Fruit fly (Drosophila melanogaster): ENCODE data around the gene Rpt5.
A peak's percentile ranks its signal among the peaks of the same experiment; 100 is the strongest.

Gene Rpt5

dm6 chr3R:23783961-23784360 is 31.3 kb downstream of the Rpt5 start (continued):
- TF ChIP-seq CG8319 (GFP tag; optimal IDR thresholded peaks at IDR 0.05) (peak; percentile 79), CG6854 (GFP tag; optimal IDR thresholded peaks at IDR 0.05) (no peak), cyc (GFP tag; optimal IDR thresholded peaks at IDR 0.05) (peak; percentile 70), Gug (GFP tag; IDR thresholded peaks at IDR 0.05) (peak; percentile 69), CG3032 (tag; optimal IDR thresholded peaks at IDR 0.05) (peak; percentile 89), CG15336 (GFP tag; IDR thresholded peaks at IDR 0.05) (peak; percentile 89), svp (GFP tag) (peak; percentile 88), CG8119 (GFP tag; IDR thresholded peaks at IDR 0.05) (peak; percentile 90), CG3919 (GFP tag; optimal IDR thresholded peaks at IDR 0.05) (peak; percentile 88), CG6792 (GFP tag; optimal IDR thresholded peaks at IDR 0.05) (peak; percentile 77), Ets96B (tag; optimal IDR thresholded peaks at IDR 0.05) (peak; percentile 90), Sox14 (GFP tag; optimal IDR thresholded peaks at IDR 0.05) (peak; percentile 89), lz (GFP tag; optimal IDR thresholded peaks at IDR 0.05) (peak; percentile 77), CG31627 (GFP tag; optimal IDR thresholded peaks at IDR 0.05) (peak; percentile 77), fkh (GFP tag; optimal IDR thresholded peaks at IDR 0.05) (no peak), CG6276 (GFP tag; optimal IDR thresholded peaks at IDR 0.05) (peak; percentile 84), CG16779 (tag; optimal IDR thresholded peaks at IDR 0.05) (peak; percentile 71), Hr39 (GFP tag; optimal IDR thresholded peaks at IDR 0.05) (peak; percentile 78), CG7368 (GFP tag; optimal IDR thresholded peaks at IDR 0.05) (peak; percentile 78), Hr38 (GFP tag; optimal IDR thresholded peaks at IDR 0.05) (no peak)

dm6 chr3R:23784925-23785680 is 32.4 kb downstream of the Rpt5 start:
- TF ChIP-seq CG3919 (GFP tag; optimal IDR thresholded peaks at IDR 0.05), result peak; percentile 16
- TF ChIP-seq CG4318 (GFP tag; optimal IDR thresholded peaks at IDR 0.05), result no peak
- no peak for TF ChIP-seq dac (GFP tag; optimal IDR thresholded peaks at IDR 0.05)
- no peak for TF ChIP-seq Lpt (GFP tag; optimal IDR thresholded peaks at IDR 0.05)
- no peak for TF ChIP-seq achi (GFP tag; optimal IDR thresholded peaks at IDR 0.05)
- TF ChIP-seq ss (GFP tag; optimal IDR thresholded peaks at IDR 0.05), result peak; percentile 36 to 56
- TF ChIP-seq spab (GFP tag; optimal IDR thresholded peaks at IDR 0.05), result peak; percentile 26
- peak; percentile 55 for TF ChIP-seq CG6808 (GFP tag; optimal IDR thresholded peaks at IDR 0.05)
- TF ChIP-seq CG32006 (GFP tag; optimal IDR thresholded peaks at IDR 0.05), result no peak
- no peak for TF ChIP-seq Eip78C (GFP tag)
- TF ChIP-seq lz (GFP tag; optimal IDR thresholded peaks at IDR 0.05), result no peak
- TF ChIP-seq acj6 (GFP tag; optimal IDR thresholded peaks at IDR 0.05), result no peak
- no peak for TF ChIP-seq fd85E (GFP tag; optimal IDR thresholded peaks at IDR 0.05)
- no peak for TF ChIP-seq CG10669 (GFP tag; optimal IDR thresholded peaks at IDR 0.05)
- no peak for TF ChIP-seq Eip93F (GFP tag; optimal IDR thresholded peaks at IDR 0.05)
- TF ChIP-seq CG34406 (GFP tag; optimal IDR thresholded peaks at IDR 0.05), result no peak
- no peak for TF ChIP-seq vri (GFP tag; optimal IDR thresholded peaks at IDR 0.05)
- TF ChIP-seq CG9139 (GFP tag; optimal IDR thresholded peaks at IDR 0.05), result peak; percentile 20
- TF ChIP-seq Blimp-1 (GFP tag; optimal IDR thresholded peaks at IDR 0.05), result peak; percentile 91
- no peak for TF ChIP-seq OdsH (GFP tag; optimal IDR thresholded peaks at IDR 0.05)
- no peak for TF ChIP-seq CG6854 (GFP tag; optimal IDR thresholded peaks at IDR 0.05)
- no peak for TF ChIP-seq Sox102F (GFP tag; optimal IDR thresholded peaks at IDR 0.05)
- TF ChIP-seq topi (GFP tag; optimal IDR thresholded peaks at IDR 0.05), result no peak
- no peak for TF ChIP-seq salr (GFP tag; optimal IDR thresholded peaks at IDR 0.05)
- TF ChIP-seq Gug (GFP tag; IDR thresholded peaks at IDR 0.05), result no peak
- TF ChIP-seq CG7368 (GFP tag; optimal IDR thresholded peaks at IDR 0.05), result no peak
- no peak for TF ChIP-seq Sox15 (GFP tag; optimal IDR thresholded peaks at IDR 0.05)
- TF ChIP-seq cyc (GFP tag; optimal IDR thresholded peaks at IDR 0.05), result no peak
- no peak for TF ChIP-seq svp (GFP tag)
- no peak for TF ChIP-seq fd59A (GFP tag; optimal IDR thresholded peaks at IDR 0.05)
- no peak for TF ChIP-seq CG8632 (GFP tag; optimal IDR thresholded peaks at IDR 0.05)
- no peak for TF ChIP-seq Sox14 (GFP tag; optimal IDR thresholded peaks at IDR 0.05)
- TF ChIP-seq net (GFP tag; optimal IDR thresholded peaks at IDR 0.05), result no peak
- no peak for TF ChIP-seq CG6792 (GFP tag; optimal IDR thresholded peaks at IDR 0.05)
- no peak for TF ChIP-seq eg (GFP tag; IDR thresholded peaks at IDR 0.05)
- peak; percentile 38 for TF ChIP-seq CG6276 (GFP tag; optimal IDR thresholded peaks at IDR 0.05)
- no peak for TF ChIP-seq CG6163 (GFP tag; IDR thresholded peaks at IDR 0.05)
- no peak for TF ChIP-seq CG11902 (GFP tag; optimal IDR thresholded peaks at IDR 0.05)
- no peak for TF ChIP-seq CG16779 (tag; optimal IDR thresholded peaks at IDR 0.05)

Measured in whole organism, prepupa.